Worm (Caenorhabditis elegans): ENCODE results near the gene ZK418.6.

DNA sequence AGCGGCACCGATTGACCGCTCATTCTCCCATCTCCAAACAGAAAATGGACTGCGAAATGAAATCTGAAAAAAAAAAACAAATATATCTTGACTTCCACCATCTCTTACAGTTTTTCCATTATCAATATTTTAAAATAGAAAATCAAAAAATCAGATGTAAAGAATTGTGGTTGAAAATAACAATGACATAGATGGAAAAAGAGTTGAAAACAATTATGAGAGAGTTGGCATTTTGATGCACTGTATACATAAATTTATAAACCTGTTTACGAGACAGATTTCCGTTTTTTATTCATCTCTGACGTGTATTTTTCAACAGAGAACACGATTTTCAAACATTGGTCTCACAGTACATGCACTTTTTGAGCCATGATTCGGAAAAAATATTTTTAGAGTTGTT lies 2.1 kb upstream of the ZK418.6 start, which contains the start of gene ZK418.7:
- TF ChIP-seq nhr-12 (tag; optimal IDR thresholded peaks at IDR 0.05) (no peak), pqm-1 (tag; optimal IDR thresholded peaks at IDR 0.05) (no peak), skn-1 (tag; optimal IDR thresholded peaks at IDR 0.05) (no peak), nhr-11 (tag; optimal IDR thresholded peaks at IDR 0.05) (no peak), nhr-77 (tag; optimal IDR thresholded peaks at IDR 0.05) (no peak)

Measured in whole organism, L3 larva.